Worm (Caenorhabditis elegans): ENCODE measurements around the gene fbxb-91.

Gene fbxb-91

ce11 chrII:3727996-3728395 lies 22.6 kb downstream of the fbxb-91 start, which contains the start of gene C46E10.8:
TSS of gene C46E10.8 (minus strand) at chrII:3728096.
- TF ChIP-seq ref-1 (GFP tag; conservative IDR thresholded peaks at IDR 0.05) (no peak), cog-1 (tag; optimal IDR thresholded peaks at IDR 0.05) (no peak), T22C8.4 (GFP tag; IDR thresholded peaks at IDR 0.05) (no peak)

ce11 chrII:3724175-3724715 lies 26.3 kb downstream of the fbxb-91 start, which contains the start of gene C46E10.1:
TSS of gene C46E10.1 (plus strand) at chrII:3724225.
- no peak for TF ChIP-seq ztf-29 (GFP tag; IDR thresholded peaks at IDR 0.05)
- TF ChIP-seq flt-1 (GFP tag; IDR thresholded peaks at IDR 0.05) = no peak

ce11 chrII:3721016-3721415 lies 29.6 kb downstream of the fbxb-91 start, which contains the start of gene C46E10.3:
TSS of gene C46E10.3 (plus strand) at chrII:3721316.
- TF ChIP-seq ref-1 (GFP tag; conservative IDR thresholded peaks at IDR 0.05) (no peak), ztf-29 (GFP tag; IDR thresholded peaks at IDR 0.05) (no peak), klf-2 (GFP tag; conservative IDR thresholded peaks at IDR 0.05) (no peak), flt-1 (GFP tag; IDR thresholded peaks at IDR 0.05) (no peak), tab-1 (GFP tag; IDR thresholded peaks at IDR 0.05) (no peak), ztf-23 (GFP tag; IDR thresholded peaks at IDR 0.05) (no peak), cog-1 (tag; optimal IDR thresholded peaks at IDR 0.05) (no peak), T22C8.4 (GFP tag; IDR thresholded peaks at IDR 0.05) (no peak), med-1 (GFP tag; optimal IDR thresholded peaks at IDR 0.05; ENCODE audit: insufficient read depth) (no peak)

ce11 chrII:3716961-3717360 lies 33.6 kb downstream of the fbxb-91 start, which contains the start of gene fbxc-52:
TSS of gene fbxc-52 (plus strand) at chrII:3717261.
- no peak for TF ChIP-seq cog-1 (tag; optimal IDR thresholded peaks at IDR 0.05)
- TF ChIP-seq ztf-23 (GFP tag; IDR thresholded peaks at IDR 0.05) = no peak
- TF ChIP-seq ztf-29 (GFP tag; IDR thresholded peaks at IDR 0.05) = no peak
- no peak for TF ChIP-seq ref-1 (GFP tag; conservative IDR thresholded peaks at IDR 0.05)
- no peak for TF ChIP-seq T22C8.4 (GFP tag; IDR thresholded peaks at IDR 0.05)
- no peak for TF ChIP-seq flt-1 (GFP tag; IDR thresholded peaks at IDR 0.05)
- no peak for TF ChIP-seq klf-2 (GFP tag; conservative IDR thresholded peaks at IDR 0.05)
- TF ChIP-seq tab-1 (GFP tag; IDR thresholded peaks at IDR 0.05) = no peak
- no peak for TF ChIP-seq med-1 (GFP tag; optimal IDR thresholded peaks at IDR 0.05; ENCODE audit: insufficient read depth)

ce11 chrII:3716455-3716854 lies 34.1 kb downstream of the fbxb-91 start, which contains the start of gene srh-99:
TSS of gene srh-99 (minus strand) at chrII:3716555.
- TF ChIP-seq T22C8.4 (GFP tag; IDR thresholded peaks at IDR 0.05) = no peak
- no peak for TF ChIP-seq flt-1 (GFP tag; IDR thresholded peaks at IDR 0.05)
- TF ChIP-seq ref-1 (GFP tag; conservative IDR thresholded peaks at IDR 0.05) = no peak
- no peak for TF ChIP-seq ztf-29 (GFP tag; IDR thresholded peaks at IDR 0.05)

ce11 chrII:3714595-3714994 lies 36.0 kb downstream of the fbxb-91 start, which contains the start of gene srh-100:
TSS of gene srh-100 (minus strand) at chrII:3714695.
- no peak for TF ChIP-seq cog-1 (tag; optimal IDR thresholded peaks at IDR 0.05)
- TF ChIP-seq T22C8.4 (GFP tag; IDR thresholded peaks at IDR 0.05) = no peak
- TF ChIP-seq flt-1 (GFP tag; IDR thresholded peaks at IDR 0.05) = no peak
- no peak for TF ChIP-seq ref-1 (GFP tag; conservative IDR thresholded peaks at IDR 0.05)
- TF ChIP-seq med-1 (GFP tag; optimal IDR thresholded peaks at IDR 0.05; ENCODE audit: insufficient read depth) = no peak
- no peak for TF ChIP-seq ztf-23 (GFP tag; IDR thresholded peaks at IDR 0.05)
- no peak for TF ChIP-seq klf-2 (GFP tag; conservative IDR thresholded peaks at IDR 0.05)
- TF ChIP-seq tab-1 (GFP tag; IDR thresholded peaks at IDR 0.05) = no peak
- no peak for TF ChIP-seq ztf-29 (GFP tag; IDR thresholded peaks at IDR 0.05)

ce11 chrII:3711047-3711446 lies 39.5 kb downstream of the fbxb-91 start, which contains the start of gene fbxc-53:
TSS of gene fbxc-53 (plus strand) at chrII:3711291.
- no peak for TF ChIP-seq T22C8.4 (GFP tag; IDR thresholded peaks at IDR 0.05)
- TF ChIP-seq cog-1 (tag; optimal IDR thresholded peaks at IDR 0.05) = no peak
- TF ChIP-seq med-1 (GFP tag; optimal IDR thresholded peaks at IDR 0.05; ENCODE audit: insufficient read depth) = no peak
- TF ChIP-seq ztf-29 (GFP tag; IDR thresholded peaks at IDR 0.05) = no peak
- TF ChIP-seq tab-1 (GFP tag; IDR thresholded peaks at IDR 0.05) = no peak
- TF ChIP-seq klf-2 (GFP tag; conservative IDR thresholded peaks at IDR 0.05) = no peak
- TF ChIP-seq ref-1 (GFP tag; conservative IDR thresholded peaks at IDR 0.05) = no peak
- TF ChIP-seq flt-1 (GFP tag; IDR thresholded peaks at IDR 0.05) = no peak
- TF ChIP-seq ztf-23 (GFP tag; IDR thresholded peaks at IDR 0.05) = no peak

- no peak for TF ChIP-seq cog-1 (tag; optimal IDR thresholded peaks at IDR 0.05)
- no peak for TF ChIP-seq klf-2 (GFP tag; conservative IDR thresholded peaks at IDR 0.05)
- no peak for TF ChIP-seq flt-1 (GFP tag; IDR thresholded peaks at IDR 0.05)
- no peak for TF ChIP-seq ref-1 (GFP tag; conservative IDR thresholded peaks at IDR 0.05)
- TF ChIP-seq med-1 (GFP tag; optimal IDR thresholded peaks at IDR 0.05; ENCODE audit: insufficient read depth) = no peak
- TF ChIP-seq tab-1 (GFP tag; IDR thresholded peaks at IDR 0.05) = no peak
- TF ChIP-seq T22C8.4 (GFP tag; IDR thresholded peaks at IDR 0.05) = no peak
- no peak for TF ChIP-seq ztf-29 (GFP tag; IDR thresholded peaks at IDR 0.05)
- TF ChIP-seq ztf-23 (GFP tag; IDR thresholded peaks at IDR 0.05) = no peak
Measured at ce11 chrII:3709255-3709654, 41.3 kb downstream of the fbxb-91 start, which contains the start of gene srx-110. TSS of gene srx-110 (plus strand) at chrII:3709555.

- no peak for TF ChIP-seq tab-1 (GFP tag; IDR thresholded peaks at IDR 0.05)
- TF ChIP-seq flt-1 (GFP tag; IDR thresholded peaks at IDR 0.05) = no peak
- no peak for TF ChIP-seq klf-2 (GFP tag; conservative IDR thresholded peaks at IDR 0.05)
- TF ChIP-seq med-1 (GFP tag; optimal IDR thresholded peaks at IDR 0.05; ENCODE audit: insufficient read depth) = no peak
- TF ChIP-seq cog-1 (tag; optimal IDR thresholded peaks at IDR 0.05) = no peak
- no peak for TF ChIP-seq ztf-23 (GFP tag; IDR thresholded peaks at IDR 0.05)
- no peak for TF ChIP-seq ztf-29 (GFP tag; IDR thresholded peaks at IDR 0.05)
- no peak for TF ChIP-seq ref-1 (GFP tag; conservative IDR thresholded peaks at IDR 0.05)
- no peak for TF ChIP-seq T22C8.4 (GFP tag; IDR thresholded peaks at IDR 0.05)
Measured at ce11 chrII:3705320-3705719, 45.3 kb downstream of the fbxb-91 start, which contains the start of gene srx-108. TSS of gene srx-108 (plus strand) at chrII:3705620.

- TF ChIP-seq klf-2 (GFP tag; conservative IDR thresholded peaks at IDR 0.05) = no peak
- no peak for TF ChIP-seq med-1 (GFP tag; optimal IDR thresholded peaks at IDR 0.05; ENCODE audit: insufficient read depth)
- no peak for TF ChIP-seq tab-1 (GFP tag; IDR thresholded peaks at IDR 0.05)
- no peak for TF ChIP-seq ztf-29 (GFP tag; IDR thresholded peaks at IDR 0.05)
Measured at ce11 chrII:3701305-3701704, 49.3 kb downstream of the fbxb-91 start, which contains the start of gene srx-105. TSS of gene srx-105 (minus strand) at chrII:3701405.

Measured in whole organism, midembryonic.